Worm (Caenorhabditis elegans) whole organism, L3 larva: ENCODE results near the gene C16C8.22.

Experiments
- R02D3.7 ChIP-seq: fragments of 150-350 bp; optimal IDR thresholded peaks from 2 replicates; lab custom pipeline; 2014; ENCODE audit warnings: missing biosample characterization, missing genetic modification characterization
- ZK546.5 ChIP-seq: sonication (generic microtip); optimal IDR thresholded peaks from 2 replicates; lab custom pipeline; 2017; ENCODE audit warnings: missing biosample characterization, missing genetic modification characterization
- aly-2 ChIP-seq: fragments of 150-350 bp; optimal IDR thresholded peaks from 2 replicates; lab custom pipeline; 2014; ENCODE audit warnings: missing biosample characterization, missing genetic modification characterization
- ceh-16 ChIP-seq: sonication (generic microtip); optimal IDR thresholded peaks from 2 replicates; lab custom pipeline; 2017; ENCODE audit warnings: missing biosample characterization, missing genetic modification characterization
- ceh-9 ChIP-seq: sonication (generic microtip); optimal IDR thresholded peaks from 2 replicates; lab custom pipeline; 2018; ENCODE audit warnings: missing biosample characterization, missing genetic modification characterization
- daf-12 ChIP-seq: fragments of 150-350 bp; optimal IDR thresholded peaks from 2 replicates; lab custom pipeline; 2014; ENCODE audit warnings: missing biosample characterization, missing genetic modification reagents, missing genetic modification characterization
- egl-27 ChIP-seq: sonication (generic microtip); optimal IDR thresholded peaks from 4 replicates; lab custom pipeline; 2017; ENCODE audit warnings: missing biosample characterization, missing genetic modification reagents, missing genetic modification characterization
- elt-1 ChIP-seq: fragments of 150-350 bp; optimal IDR thresholded peaks from 2 replicates; lab custom pipeline; 2014; ENCODE audit warnings: missing biosample characterization, missing genetic modification characterization
- elt-3 ChIP-seq, 3 experiments: fragments of 150-350 bp in 1 of 3; sonication (generic microtip) in 2 of 3; optimal IDR thresholded peaks; 2 replicates in 2 of 3; 4 replicates in 1 of 3; lab custom pipeline; 2014 to 2017; ENCODE audit warnings: missing biosample characterization in 3 of 3, missing genetic modification characterization in 3 of 3
- fkh-2 ChIP-seq: fragments of 150-350 bp; optimal IDR thresholded peaks from 2 replicates; lab custom pipeline; 2014; ENCODE audit warnings: missing biosample characterization, missing genetic modification reagents, missing genetic modification characterization
- fos-1 ChIP-seq: fragments of 150-350 bp; optimal IDR thresholded peaks from 2 replicates; lab custom pipeline; 2014; ENCODE audit warnings: missing biosample characterization, missing genetic modification characterization
- hmg-11 ChIP-seq: sonication (generic microtip); optimal IDR thresholded peaks from 2 replicates; lab custom pipeline; 2016; ENCODE audit warnings: missing genetic modification characterization, missing compliant biosample characterization
- mdl-1 ChIP-seq: fragments of 150-350 bp; optimal IDR thresholded peaks from 2 replicates; lab custom pipeline; 2014; ENCODE audit warnings: missing biosample characterization, missing genetic modification characterization
- mml-1 ChIP-seq: fragments of 150-350 bp; sonication (generic microtip); optimal IDR thresholded peaks from 3 replicates; lab custom pipeline; 2014; ENCODE audit warnings: missing biosample characterization, missing genetic modification characterization
- nhr-23 ChIP-seq: fragments of 150-350 bp; optimal IDR thresholded peaks from 2 replicates; lab custom pipeline; 2014; ENCODE audit warnings: missing biosample characterization, missing genetic modification reagents, missing genetic modification characterization
- nhr-237 ChIP-seq: fragments of 150-350 bp; optimal IDR thresholded peaks from 2 replicates; lab custom pipeline; 2014; ENCODE audit warnings: missing biosample characterization, missing genetic modification characterization
- nhr-25 ChIP-seq: sonication (generic microtip); optimal IDR thresholded peaks from 2 replicates; lab custom pipeline; 2017; ENCODE audit warnings: missing biosample characterization, missing genetic modification characterization
- nhr-43 ChIP-seq: sonication (generic microtip); optimal IDR thresholded peaks from 2 replicates; lab custom pipeline; 2016; ENCODE audit warnings: mild to moderate bottlenecking, missing genetic modification characterization, missing compliant biosample characterization; ENCODE audit not compliant: poor library complexity, severe bottlenecking
- pha-4 ChIP-seq: fragments of 150-350 bp; optimal IDR thresholded peaks from 2 replicates; lab custom pipeline; 2014; ENCODE audit warnings: missing biosample characterization, missing genetic modification reagents, missing genetic modification characterization
- snpc-4 ChIP-seq: fragments of 150-350 bp; optimal IDR thresholded peaks from 2 replicates; lab custom pipeline; 2014; ENCODE audit warnings: missing biosample characterization, missing genetic modification characterization
- tbx-2 ChIP-seq: sonication (generic microtip); optimal IDR thresholded peaks from 2 replicates; lab custom pipeline; 2016; ENCODE audit warnings: mild to moderate bottlenecking, missing genetic modification characterization, missing compliant biosample characterization
- unc-62 ChIP-seq: fragments of 150-350 bp; sonication (generic microtip); optimal IDR thresholded peaks from 4 replicates; lab custom pipeline; 2014; ENCODE audit warnings: missing biosample characterization, missing genetic modification reagents, missing genetic modification characterization
- zag-1 ChIP-seq: fragments of 150-350 bp; optimal IDR thresholded peaks from 2 replicates; lab custom pipeline; 2014; ENCODE audit warnings: missing biosample characterization, missing genetic modification characterization
- ztf-11 ChIP-seq: fragments of 150-350 bp; optimal IDR thresholded peaks from 2 replicates; lab custom pipeline; 2014; ENCODE audit warnings: missing biosample characterization, missing genetic modification characterization
- ztf-4 ChIP-seq: fragments of 150-350 bp; optimal IDR thresholded peaks from 2 replicates; lab custom pipeline; 2014; ENCODE audit warnings: missing biosample characterization, missing genetic modification characterization

The C16C8.22 gene

DNA sequence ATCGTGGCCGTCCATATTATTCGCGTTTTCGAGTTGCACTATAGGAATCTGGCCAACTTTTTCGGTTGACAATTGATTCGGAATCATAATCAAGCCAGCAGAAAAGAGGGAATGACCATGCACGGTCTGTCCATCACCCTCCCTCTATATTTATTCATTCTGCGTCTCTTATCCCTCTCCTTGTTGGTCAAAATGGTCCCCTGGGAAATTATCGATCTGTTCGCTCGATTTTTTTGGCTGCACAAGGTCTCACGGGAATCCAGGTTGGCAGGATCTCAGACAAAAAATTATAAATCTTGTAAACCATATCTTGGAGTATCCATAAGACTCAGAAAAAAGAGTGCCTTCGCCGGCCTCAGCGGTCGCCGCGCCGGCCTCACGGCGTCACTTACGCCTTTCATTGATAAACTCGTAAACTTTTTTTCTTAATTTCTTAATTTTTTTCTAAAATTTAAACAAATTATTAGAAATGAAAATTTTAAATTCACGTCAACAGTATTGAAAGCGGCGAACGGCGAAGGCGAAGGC, 28.6 kb downstream of the C16C8.22 start, which contains the start of the genes F18A12.7 and F18A12.2:
Gene F18A12.7 (minus strand): TSS at position 101 of the 528 bp plus-strand sequence.
Gene F18A12.2 (plus strand): TSS at position 478 of the 528 bp plus-strand sequence.
- no peak for TF ChIP-seq fos-1

DNA sequence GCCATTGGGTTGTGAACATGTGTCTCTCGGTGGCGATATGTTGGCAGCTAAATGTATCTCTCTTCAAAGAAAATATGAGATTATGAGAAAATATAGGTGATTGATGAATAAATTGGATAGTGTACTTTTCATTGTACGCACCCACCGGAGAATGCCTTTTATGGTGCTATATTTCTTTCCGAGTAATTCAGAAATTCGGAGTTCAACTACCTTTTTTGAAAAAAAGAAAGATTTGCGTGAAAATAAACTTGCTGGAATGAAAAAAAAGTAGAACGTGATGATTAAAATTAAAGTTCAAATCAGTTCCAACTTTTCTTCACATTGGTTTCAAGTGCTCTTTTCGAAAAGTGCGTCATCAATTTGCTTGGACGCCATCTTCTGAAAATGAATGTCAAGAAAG, 39.5 kb downstream of the C16C8.22 start, which contains the start of gene nep-8:
Gene nep-8 (plus strand): TSS at position 301 of the 400 bp plus-strand sequence.
- TF ChIP-seq fkh-2 (tag; lab: Kevin White, UChicago) (no peak), nhr-25 (tag; lab: Kevin White, UChicago) (no peak), aly-2 (no peak), elt-3 (tag; optimal IDR thresholded peaks at IDR 0.05; lab: Kevin White, UChicago) (no peak), snpc-4 (tag; lab: Kevin White, UChicago) (no peak), nhr-237 (no peak), unc-62 (no peak), egl-27 (tag; lab: Kevin White, UChicago) (no peak), elt-1 (no peak)

DNA sequence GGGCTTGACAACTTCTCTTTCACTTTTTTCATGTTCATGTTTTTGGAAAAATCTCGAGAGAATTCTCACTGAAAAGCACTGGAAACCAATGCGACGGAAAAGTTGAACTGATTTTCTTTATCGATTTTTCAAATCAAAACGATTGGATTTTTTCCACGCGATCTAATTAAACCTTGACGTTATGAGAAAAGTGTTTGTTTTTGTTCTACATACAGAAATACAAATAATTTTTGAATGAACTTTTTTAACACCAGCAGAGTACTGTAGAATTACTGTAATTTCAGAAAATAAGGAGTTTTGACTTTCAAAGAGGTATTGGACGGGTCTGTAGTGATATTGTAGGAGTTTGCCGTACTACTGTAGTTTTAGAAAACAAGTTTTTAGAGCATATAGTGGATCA, 40.2 kb downstream of the C16C8.22 start, which contains the start of gene nep-10:
Gene nep-10 (minus strand): TSS at position 101 of the 400 bp plus-strand sequence.
- no peak for TF ChIP-seq R02D3.7 (tag; lab: Kevin White, UChicago)
- TF ChIP-seq ztf-11 (tag; lab: Kevin White, UChicago): no peak
- TF ChIP-seq hmg-11 (tag; lab: Kevin White, UChicago): no peak

DNA sequence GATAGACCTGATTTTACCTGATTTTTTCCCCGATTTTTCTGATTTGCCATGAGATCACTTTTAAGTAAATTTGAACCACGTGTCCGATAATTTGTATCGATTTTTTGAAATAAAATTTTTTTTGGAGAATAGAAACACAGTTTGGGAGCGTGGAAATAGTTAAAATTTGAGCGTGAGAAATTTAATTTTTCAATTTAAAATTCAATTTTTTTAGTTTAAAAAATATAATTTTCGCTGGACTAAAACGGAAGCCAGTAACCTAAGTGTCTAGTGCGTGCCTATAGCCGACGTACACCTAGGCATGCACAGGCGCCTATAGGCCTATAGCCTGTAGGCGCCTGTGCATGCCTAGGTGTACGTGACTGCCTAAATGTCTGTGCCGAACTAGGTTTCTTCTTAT, 43.8 kb downstream of the C16C8.22 start, which contains the start of gene nep-9:
Gene nep-9 (minus strand): TSS at position 101 of the 400 bp plus-strand sequence.
- no peak for TF ChIP-seq hmg-11 (tag; lab: Kevin White, UChicago)
- TF ChIP-seq ztf-4 (tag; lab: Kevin White, UChicago): no peak
- TF ChIP-seq ZK546.5 (tag; lab: Kevin White, UChicago): no peak
- TF ChIP-seq nhr-43 (tag; lab: Kevin White, UChicago): no peak
- no peak for TF ChIP-seq daf-12
- TF ChIP-seq unc-62: no peak
- no peak for TF ChIP-seq pha-4 (tag; lab: Kevin White, UChicago)
- TF ChIP-seq elt-3 (tag; optimal IDR thresholded peaks at IDR 0.05; lab: Kevin White, UChicago): no peak
- no peak for TF ChIP-seq elt-1
- no peak for TF ChIP-seq ceh-16 (tag; lab: Kevin White, UChicago)
- TF ChIP-seq nhr-23: no peak
- TF ChIP-seq ceh-9: no peak
- no peak for TF ChIP-seq tbx-2 (tag; lab: Kevin White, UChicago)
- TF ChIP-seq mdl-1: no peak

DNA sequence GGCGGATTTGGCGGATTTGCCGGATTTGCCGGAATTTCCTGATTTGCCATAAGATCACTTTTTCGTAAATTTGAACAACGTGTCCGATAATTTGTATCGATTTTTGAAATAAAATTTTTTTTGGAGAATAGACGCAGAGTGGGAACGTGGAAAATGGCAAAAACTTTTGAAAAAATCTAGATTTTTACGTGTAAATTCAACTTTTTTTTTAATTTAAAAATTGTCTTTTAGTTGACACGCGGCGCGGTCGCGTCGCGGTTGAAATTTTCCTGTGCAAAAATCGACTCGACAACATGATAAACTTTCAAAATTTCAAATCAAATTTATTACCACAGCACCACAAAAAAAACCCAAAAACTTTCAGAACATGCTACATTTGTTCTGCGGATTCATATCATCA, 47.6 kb downstream of the C16C8.22 start, which contains the start of gene nep-20:
Gene nep-20 (minus strand): TSS at position 101 of the 400 bp plus-strand sequence.
- TF ChIP-seq zag-1 (tag; lab: Kevin White, UChicago) (no peak), mml-1 (tag; lab: Kevin White, UChicago) (no peak)
